Worm (Caenorhabditis elegans): ENCODE results near the gene rpl-36.

The rpl-36 gene

DNA sequence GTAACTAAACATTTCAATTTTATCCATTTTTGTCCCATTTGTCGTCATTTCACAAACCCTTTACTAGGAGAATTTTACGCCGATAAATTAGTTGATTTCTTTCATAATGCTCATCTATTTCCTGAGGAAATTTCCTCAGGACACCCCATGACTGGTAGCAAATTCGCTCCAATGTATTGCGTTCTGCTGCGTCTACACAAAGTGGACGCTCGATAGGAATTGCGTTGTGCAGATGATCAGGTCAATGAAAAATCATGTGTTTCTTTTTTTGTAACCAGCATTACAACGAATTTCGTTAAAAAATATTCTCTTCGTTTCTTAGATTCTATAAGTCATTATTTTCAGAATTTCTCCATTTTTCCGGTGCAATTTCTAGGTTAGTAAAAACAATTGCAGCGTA is 1.8 kb downstream of the rpl-36 start, which contains the start of gene epg-4 (continued):
- TF ChIP-seq hmg-20 (GFP tag; IDR thresholded peaks at IDR 0.05) (no peak), ztf-22 (GFP tag; optimal IDR thresholded peaks at IDR 0.05) (no peak), ztf-26 (tag; optimal IDR thresholded peaks at IDR 0.05) (no peak), mes-4 (tag; optimal IDR thresholded peaks at IDR 0.05) (no peak), T07F8.4 (tag; optimal IDR thresholded peaks at IDR 0.05) (no peak), lin-54 (GFP tag; optimal IDR thresholded peaks at IDR 0.05) (peak; percentile 42), ztf-3 (GFP tag; optimal IDR thresholded peaks at IDR 0.05) (no peak), fkh-3 (tag; optimal IDR thresholded peaks at IDR 0.05) (no peak), unc-130 (GFP tag; optimal IDR thresholded peaks at IDR 0.05) (peak; percentile 29), athp-1 (tag; optimal IDR thresholded peaks at IDR 0.05) (peak; percentile 34), bed-1 (GFP tag; IDR thresholded peaks at IDR 0.05) (no peak), aptf-3 (GFP tag; IDR thresholded peaks at IDR 0.05) (0 out of 2 replicates have a peak, but pooled peaks have one; percentile 76), F37B4.10 (GFP tag; IDR thresholded peaks at IDR 0.05) (no peak), Y56A3A.18 (GFP tag; IDR thresholded peaks at IDR 0.05) (no peak), akir-1 (GFP tag; optimal IDR thresholded peaks at IDR 0.05) (no peak), hlh-12 (tag; optimal IDR thresholded peaks at IDR 0.05) (no peak), F49E8.2 (tag; optimal IDR thresholded peaks at IDR 0.05; ENCODE audit: insufficient read depth) (peak; percentile 71), ceh-79 (tag; optimal IDR thresholded peaks at IDR 0.05) (no peak), lin-40 (tag; optimal IDR thresholded peaks at IDR 0.05) (no peak), F10E7.11 (tag; optimal IDR thresholded peaks at IDR 0.05) (no peak), let-607 (tag; optimal IDR thresholded peaks at IDR 0.05) (peak in 1 of 2 experiments; percentile 49), ceh-100 (GFP tag; IDR thresholded peaks at IDR 0.05) (peak; percentile 75), snpc-4 (GFP tag; optimal IDR thresholded peaks at IDR 0.05) (no peak), snpc-4 (tag; optimal IDR thresholded peaks at IDR 0.05) (peak in 3 of 4 experiments; percentile 3 to 25 (median 9)), F33H1.4 (GFP tag; IDR thresholded peaks at IDR 0.05) (peak; percentile 54; the same call in 1 of the 2 replicates), egl-18 (GFP tag; IDR thresholded peaks at IDR 0.05) (no peak), efl-1 (GFP tag; optimal IDR thresholded peaks at IDR 0.05) (peak; percentile 18), atf-7 (tag; optimal IDR thresholded peaks at IDR 0.05) (peak; percentile 21), mxl-1 (tag; optimal IDR thresholded peaks at IDR 0.05) (no peak), tlf-1 (GFP tag; optimal IDR thresholded peaks at IDR 0.05) (peak; percentile 49), die-1 (tag; optimal IDR thresholded peaks at IDR 0.05) (peak; percentile 49), let-526 (GFP tag; IDR thresholded peaks at IDR 0.05) (no peak), lin-35 (GFP tag; optimal IDR thresholded peaks at IDR 0.05) (peak in 1 of 3 experiments; percentile 28), hrde-1 (tag; optimal IDR thresholded peaks at IDR 0.05; ENCODE audit: borderline replicate concordance) (peak; percentile 52), rec-8 (tag; optimal IDR thresholded peaks at IDR 0.05) (no peak), attf-6 (GFP tag; IDR thresholded peaks at IDR 0.05) (0 out of 2 replicates have a peak, but pooled peaks have one; percentile 31), madf-3 (GFP tag; IDR thresholded peaks at IDR 0.05) (peak; percentile 81), tbx-9 (tag; optimal IDR thresholded peaks at IDR 0.05; ENCODE audit: borderline replicate concordance) (no peak), attf-3 (GFP tag; conservative IDR thresholded peaks at IDR 0.05) (no peak), hmg-1.2 (GFP tag; IDR thresholded peaks at IDR 0.05) (peak; percentile 50)

- no peak for TF ChIP-seq chd-7 (tag; optimal IDR thresholded peaks at IDR 0.05)
- TF ChIP-seq ZK185.1 (tag; optimal IDR thresholded peaks at IDR 0.05; ENCODE audit: poor library complexity, severe bottlenecking) = no peak
- no peak for TF ChIP-seq atf-7 (tag; optimal IDR thresholded peaks at IDR 0.05)
- TF ChIP-seq nfyb-1 (GFP tag; IDR thresholded peaks at IDR 0.05) = no peak
- TF ChIP-seq F57A8.1 (GFP tag; optimal IDR thresholded peaks at IDR 0.05) = no peak
- no peak for TF ChIP-seq gei-17 (GFP tag; optimal IDR thresholded peaks at IDR 0.05)
- no peak for TF ChIP-seq bed-2 (GFP tag; IDR thresholded peaks at IDR 0.05)
- peak; percentile 7 for TF ChIP-seq lsl-1 (GFP tag; optimal IDR thresholded peaks at IDR 0.05)
- TF ChIP-seq ztf-22 (GFP tag; optimal IDR thresholded peaks at IDR 0.05) = no peak
- TF ChIP-seq tlf-1 (GFP tag; optimal IDR thresholded peaks at IDR 0.05) = no peak
- 0 out of 2 replicates have a peak, but pooled peaks have one; percentile 22 for TF ChIP-seq B0336.3 (GFP tag; IDR thresholded peaks at IDR 0.05)
- no peak for TF ChIP-seq F39B2.1 (GFP tag; IDR thresholded peaks at IDR 0.05)
- TF ChIP-seq dpl-1 (GFP tag; optimal IDR thresholded peaks at IDR 0.05) = no peak
Observed at ce11 chrIII:7184022-7184421, 4.0 kb downstream of the rpl-36 start, which contains the start of gene yju-2. TSS of gene yju-2 (plus strand) at chrIII:7184336.
